Fruit fly (Drosophila melanogaster) whole organism: ENCODE results near the gene kek3.

ENCODE experiments used
- CG8478 ChIP-seq: fragments of >200 bp; optimal IDR thresholded peaks from 2 replicates; lab custom pipeline; 2018; ENCODE audit warnings: inconsistent platforms
- Dll ChIP-seq: fragments of >200 bp; optimal IDR thresholded peaks from 2 replicates; lab custom pipeline; 2017
- EcR ChIP-seq, 2 experiments: fragments of >200 bp; optimal IDR thresholded peaks; 2 replicates each; lab custom pipeline; 2017; ENCODE audit warnings: missing biosample characterization in 2 of 2, missing genetic modification characterization in 2 of 2, missing genetic modification reagents in 2 of 2
- pan ChIP-seq: fragments of >200 bp; optimal IDR thresholded peaks from 2 replicates; lab custom pipeline; 2017
- psq ChIP-seq: fragments of >200 bp; optimal IDR thresholded peaks from 2 replicates; lab custom pipeline; 2017
- usp ChIP-seq: fragments of >200 bp; optimal IDR thresholded peaks from 2 replicates; lab custom pipeline; 2017; ENCODE audit warnings: missing biosample characterization, missing genetic modification characterization, mixed read lengths

- TF ChIP-seq psq (no peak), EcR (GFP tag; optimal IDR thresholded peaks at IDR 0.05; lab: Kevin White, UChicago) (no peak), CG8478 (lab: Kevin White, UChicago) (no peak), pan (lab: Kevin White, UChicago) (no peak), Dll (no peak), usp (no peak)
Measured at dm6 chr2L:15611669-15612308, 59.3 kb downstream of the kek3 start, which contains the start of gene CG15255.
